Fruit fly (Drosophila melanogaster) whole organism, embryonic: ENCODE measurements around the gene Nepl12.

Source experiments
- B-H1 ChIP-seq: fragments of 200-800 bp; sonication (Bioruptor generic); IDR thresholded peaks from 3 replicates; pipeline ENCODE4 v1.3.6; 2022; ENCODE audit warnings: missing biosample characterization, missing genetic modification characterization
- BtbVII ChIP-seq: fragments of 200-800 bp; sonication (Bioruptor generic); optimal IDR thresholded peaks from 3 replicates; lab custom pipeline; 2017; ENCODE audit warnings: missing biosample characterization, mild to moderate bottlenecking, missing genetic modification characterization
- CG1024 ChIP-seq: fragments of 200-800 bp; sonication (Bioruptor generic); IDR thresholded peaks from 2 replicates; pipeline ENCODE4 v1.3.6; 2022; ENCODE audit warnings: missing biosample characterization, missing genetic modification characterization
- CG10462 ChIP-seq: fragments of 200-800 bp; sonication (Bioruptor generic); optimal IDR thresholded peaks from 2 replicates; lab custom pipeline; 2016; ENCODE audit warnings: missing biosample characterization, missing genetic modification characterization
- CG11695 ChIP-seq: fragments of 200-800 bp; sonication (Bioruptor generic); IDR thresholded peaks from 3 replicates; pipeline ENCODE4 v1.3.6; 2022; ENCODE audit warnings: missing biosample characterization, missing genetic modification characterization
- CG12659 ChIP-seq: fragments of 200-800 bp; sonication (Bioruptor generic); optimal IDR thresholded peaks from 3 replicates; lab custom pipeline; 2017; ENCODE audit warnings: mild to moderate bottlenecking, missing biosample characterization, missing genetic modification reagents, missing genetic modification characterization
- CG17802 ChIP-seq: fragments of 200-800 bp; sonication (Bioruptor generic); optimal IDR thresholded peaks from 2 replicates; lab custom pipeline; 2018; ENCODE audit warnings: missing biosample characterization, mild to moderate bottlenecking, missing genetic modification characterization, moderate library complexity
- CG17912 ChIP-seq: fragments of 200-800 bp; sonication (Bioruptor generic); optimal IDR thresholded peaks from 2 replicates; lab custom pipeline; 2018; ENCODE audit warnings: missing biosample characterization, mild to moderate bottlenecking, missing genetic modification characterization
- CG1792 ChIP-seq: fragments of 200-800 bp; sonication (Bioruptor generic); optimal IDR thresholded peaks from 2 replicates; lab custom pipeline; 2016; ENCODE audit warnings: missing biosample characterization, missing genetic modification characterization
- CG2678 ChIP-seq: fragments of 200-800 bp; sonication (Bioruptor generic); optimal IDR thresholded peaks from 3 replicates; lab custom pipeline; 2019; ENCODE audit warnings: missing biosample characterization, mild to moderate bottlenecking, missing genetic modification characterization, moderate library complexity
- CG30431 ChIP-seq: fragments of 200-800 bp; sonication (Bioruptor generic); optimal IDR thresholded peaks from 2 replicates; lab custom pipeline; 2017; ENCODE audit warnings: missing biosample characterization, missing genetic modification characterization
- CG4360 ChIP-seq: fragments of 200-800 bp; sonication (Bioruptor generic); IDR thresholded peaks from 2 replicates; pipeline ENCODE4 v1.3.6; 2022; ENCODE audit warnings: missing biosample characterization, missing genetic modification characterization
- CG6765 ChIP-seq: fragments of 200-800 bp; sonication (Bioruptor generic); optimal IDR thresholded peaks from 3 replicates; lab custom pipeline; 2017; ENCODE audit warnings: missing biosample characterization, mild to moderate bottlenecking, missing genetic modification characterization
- CG7928 ChIP-seq: fragments of 200-800 bp; sonication (Bioruptor generic); optimal IDR thresholded peaks from 2 replicates; lab custom pipeline; 2017; ENCODE audit warnings: missing biosample characterization, mild to moderate bottlenecking, missing genetic modification characterization
- CG9932 ChIP-seq: fragments of 200-800 bp; sonication (Bioruptor generic); IDR thresholded peaks from 2 replicates; pipeline ENCODE4 v1.3.6; 2022; ENCODE audit warnings: missing biosample characterization, missing genetic modification characterization
- Chrac-16 ChIP-seq: fragments of 200-800 bp; sonication (Bioruptor generic); optimal IDR thresholded peaks from 3 replicates; lab custom pipeline; 2016; ENCODE audit warnings: missing biosample characterization, missing genetic modification characterization
- Dfd ChIP-seq, 2 experiments: fragments of >200 bp; optimal IDR thresholded peaks; 2 replicates each; lab custom pipeline; 2017; ENCODE audit warnings: missing biosample characterization in 2 of 2, missing genetic modification characterization in 2 of 2
- Doc2 ChIP-seq: fragments of 200-800 bp; sonication (Bioruptor generic); IDR thresholded peaks from 2 replicates; pipeline ENCODE4 v1.3.6; 2022; ENCODE audit warnings: missing biosample characterization, missing genetic modification characterization
- E2f1 ChIP-seq: fragments of 200-800 bp; sonication (Bioruptor generic); IDR thresholded peaks from 2 replicates; pipeline ENCODE4 v1.3.6; 2022; ENCODE audit warnings: missing biosample characterization, missing genetic modification characterization
- Ets97D ChIP-seq: fragments of 200-800 bp; sonication (Bioruptor generic); optimal IDR thresholded peaks from 3 replicates; lab custom pipeline; 2016; ENCODE audit warnings: missing biosample characterization, missing genetic modification characterization
- Fer2 ChIP-seq: fragments of 200-800 bp; sonication (Bioruptor generic); optimal IDR thresholded peaks from 2 replicates; lab custom pipeline; 2018; ENCODE audit warnings: missing biosample characterization, mild to moderate bottlenecking, missing genetic modification characterization, moderate library complexity
- H2.0 ChIP-seq: fragments of 200-800 bp; sonication (Bioruptor generic); IDR thresholded peaks from 2 replicates; pipeline ENCODE4 v1.3.6; 2022; ENCODE audit warnings: missing biosample characterization, missing genetic modification characterization
- HHEX ChIP-seq: fragments of 200-800 bp; sonication (Bioruptor generic); optimal IDR thresholded peaks from 3 replicates; lab custom pipeline; 2017; ENCODE audit warnings: missing biosample characterization, mild to moderate bottlenecking, missing genetic modification characterization, missing genetic modification reagents
- HmgZ ChIP-seq: fragments of 200-800 bp; sonication (Bioruptor generic); optimal IDR thresholded peaks from 2 replicates; lab custom pipeline; 2018; ENCODE audit warnings: missing biosample characterization, mild to moderate bottlenecking, missing genetic modification characterization
- Hr78 ChIP-seq, 2 experiments: fragments of 200-800 bp in 1 of 2; fragments of >200 bp in 1 of 2; sonication (Bioruptor generic) in 1 of 2; optimal IDR thresholded peaks; 2 replicates each; lab custom pipeline; 2017 to 2019; ENCODE audit warnings: missing biosample characterization in 2 of 2, missing genetic modification characterization in 2 of 2, mild to moderate bottlenecking in 1 of 2, moderate library complexity in 1 of 2
- Lhr ChIP-seq: fragments of 200-800 bp; sonication (Bioruptor generic); optimal IDR thresholded peaks from 3 replicates; lab custom pipeline; 2017; ENCODE audit warnings: mild to moderate bottlenecking, missing biosample characterization, missing genetic modification reagents, missing genetic modification characterization
- Med ChIP-seq: fragments of 200-800 bp; sonication (Bioruptor generic); peaks from one replicate; lab custom pipeline; 2016; ENCODE audit warnings: missing biosample characterization, missing genetic modification characterization, mild to moderate bottlenecking, inconsistent platforms, moderate library complexity
- Poxn ChIP-seq: fragments of 200-800 bp; sonication (Bioruptor generic); IDR thresholded peaks from 2 replicates; pipeline ENCODE4 v1.3.6; 2022; ENCODE audit warnings: missing biosample characterization, missing genetic modification characterization
- Six4 ChIP-seq: fragments of 200-800 bp; sonication (Bioruptor generic); optimal IDR thresholded peaks from 2 replicates; lab custom pipeline; 2016; ENCODE audit warnings: missing biosample characterization, missing genetic modification characterization
- Ssrp ChIP-seq: fragments of 200-800 bp; sonication (Bioruptor generic); optimal IDR thresholded peaks from 2 replicates; lab custom pipeline; 2018; ENCODE audit warnings: missing biosample characterization, mild to moderate bottlenecking, missing genetic modification characterization, moderate library complexity
- amos ChIP-seq: fragments of 200-800 bp; sonication (Bioruptor generic); IDR thresholded peaks from 2 replicates; pipeline ENCODE4 v1.3.6; 2022; ENCODE audit warnings: missing biosample characterization, missing genetic modification characterization; ENCODE audit not compliant: partially characterized antibody
- ase ChIP-seq: fragments of 200-800 bp; sonication (Bioruptor generic); IDR thresholded peaks from 3 replicates; pipeline ENCODE4 v1.3.6; 2022; ENCODE audit warnings: missing biosample characterization, missing genetic modification characterization
- bab2 ChIP-seq: fragments of 200-800 bp; sonication (Bioruptor generic); optimal IDR thresholded peaks from 2 replicates; lab custom pipeline; 2016; ENCODE audit warnings: missing biosample characterization, missing genetic modification characterization
- bbx ChIP-seq: fragments of 200-800 bp; sonication (Bioruptor generic); IDR thresholded peaks from 2 replicates; pipeline ENCODE4 v1.3.6; 2022; ENCODE audit warnings: missing biosample characterization, missing genetic modification characterization; ENCODE audit not compliant: partially characterized antibody
- bowl ChIP-seq: fragments of 200-800 bp; sonication (Bioruptor generic); IDR thresholded peaks from 2 replicates; pipeline ENCODE4 v1.3.6; 2022; ENCODE audit warnings: missing biosample characterization, missing genetic modification characterization
- btn ChIP-seq: fragments of 200-800 bp; sonication (Bioruptor generic); optimal IDR thresholded peaks from 2 replicates; lab custom pipeline; 2016; ENCODE audit warnings: missing biosample characterization, missing genetic modification characterization
- cg ChIP-seq: fragments of 200-800 bp; sonication (Bioruptor generic); optimal IDR thresholded peaks from 3 replicates; lab custom pipeline; 2019; ENCODE audit warnings: missing biosample characterization, mild to moderate bottlenecking, missing genetic modification characterization, moderate library complexity
- chn ChIP-seq: fragments of 200-800 bp; sonication (Bioruptor generic); optimal IDR thresholded peaks from 2 replicates; lab custom pipeline; 2016; ENCODE audit warnings: missing biosample characterization, missing genetic modification characterization
- ems ChIP-seq: fragments of 200-800 bp; sonication (Bioruptor generic); optimal IDR thresholded peaks from 3 replicates; lab custom pipeline; 2016; ENCODE audit warnings: missing biosample characterization, missing genetic modification characterization
- klu ChIP-seq: fragments of 200-800 bp; sonication (Bioruptor generic); IDR thresholded peaks from 2 replicates; pipeline ENCODE4 v1.3.6; 2022; ENCODE audit warnings: missing biosample characterization, missing genetic modification characterization
- maf-S ChIP-seq: fragments of 200-800 bp; sonication (Bioruptor generic); optimal IDR thresholded peaks from 2 replicates; lab custom pipeline; 2016; ENCODE audit warnings: missing biosample characterization, missing genetic modification characterization
- mirr ChIP-seq: fragments of 200-800 bp; sonication (Bioruptor generic); optimal IDR thresholded peaks from 3 replicates; lab custom pipeline; 2018; ENCODE audit warnings: missing biosample characterization, mild to moderate bottlenecking, missing genetic modification characterization
- odd ChIP-seq: fragments of 200-800 bp; sonication (Bioruptor generic); optimal IDR thresholded peaks from 2 replicates; lab custom pipeline; 2017; ENCODE audit warnings: missing biosample characterization, mild to moderate bottlenecking, missing genetic modification characterization
- org-1 ChIP-seq: fragments of 200-800 bp; sonication (Bioruptor generic); optimal IDR thresholded peaks from 2 replicates; lab custom pipeline; 2017; ENCODE audit warnings: missing biosample characterization, missing genetic modification characterization
- schlank ChIP-seq: fragments of 200-800 bp; sonication (Bioruptor generic); optimal IDR thresholded peaks from 2 replicates; lab custom pipeline; 2018; ENCODE audit warnings: missing biosample characterization, mild to moderate bottlenecking, missing genetic modification characterization
- seq ChIP-seq: fragments of 200-800 bp; sonication (Bioruptor generic); IDR thresholded peaks from 2 replicates; pipeline ENCODE4 v1.3.6; 2022; ENCODE audit warnings: missing biosample characterization, missing genetic modification characterization
- shn ChIP-seq: fragments of 200-800 bp; sonication (Bioruptor generic); optimal IDR thresholded peaks from 3 replicates; lab custom pipeline; 2016; ENCODE audit warnings: missing biosample characterization, missing genetic modification characterization
- sna ChIP-seq: fragments of 200-800 bp; sonication (Bioruptor generic); IDR thresholded peaks from 2 replicates; pipeline ENCODE4 v1.3.6; 2022; ENCODE audit warnings: missing biosample characterization, missing genetic modification characterization; ENCODE audit not compliant: partially characterized antibody
- sqz ChIP-seq: fragments of 200-800 bp; sonication (Bioruptor generic); optimal IDR thresholded peaks from 3 replicates; lab custom pipeline; 2018; ENCODE audit warnings: missing biosample characterization, mild to moderate bottlenecking, missing genetic modification characterization
- sr ChIP-seq: fragments of 200-800 bp; sonication (Bioruptor generic); IDR thresholded peaks from 3 replicates; pipeline ENCODE4 v1.3.6; 2022; ENCODE audit warnings: missing biosample characterization, missing genetic modification characterization
- vvl ChIP-seq: fragments of 200-800 bp; sonication (Bioruptor generic); IDR thresholded peaks from 2 replicates; pipeline ENCODE4 v1.3.6; 2022; ENCODE audit warnings: missing biosample characterization, missing genetic modification characterization
- z ChIP-seq: fragments of 200-800 bp; sonication (Bioruptor generic); IDR thresholded peaks from 3 replicates; pipeline ENCODE4 v1.3.6; 2022; ENCODE audit warnings: missing biosample characterization, missing genetic modification characterization

Nepl12 gene

dm6 chr3R:9702567-9702966, 27.2 kb downstream of the Nepl12 start (continued):
- TF ChIP-seq maf-S (GFP tag; lab: Kevin White, UChicago): peak; percentile 78
- TF ChIP-seq CG11695 (GFP tag; lab: Robert Waterston, UW): no peak
- TF ChIP-seq CG1792 (GFP tag; lab: Kevin White, UChicago): peak; percentile 71
- peak; percentile 87 for TF ChIP-seq Six4
- no peak for TF ChIP-seq sr
- TF ChIP-seq Ssrp: peak; percentile 86
- no peak for TF ChIP-seq z (GFP tag; lab: Robert Waterston, UW)
- peak in 1 of 2 experiments; percentile 5 for TF ChIP-seq Hr78 (GFP tag; optimal IDR thresholded peaks at IDR 0.05; lab: Kevin White, UChicago)
- TF ChIP-seq E2f1: no peak
- peak; percentile 69 for TF ChIP-seq CG17802 (tag; lab: Kevin White, UChicago)
- peak; percentile 57 for TF ChIP-seq CG7928 (GFP tag; lab: Kevin White, UChicago)
- TF ChIP-seq CG1024: no peak
- TF ChIP-seq sqz: peak; percentile 89
- peak; percentile 85 for TF ChIP-seq CG6765
- no peak for TF ChIP-seq B-H1 (GFP tag; lab: Robert Waterston, UW)
- peak; percentile 51 for TF ChIP-seq Fer2 (tag; lab: Kevin White, UChicago)
- peak; percentile 57 for TF ChIP-seq Lhr (GFP tag; lab: Kevin White, UChicago)
- TF ChIP-seq Poxn: no peak
- peak; percentile 98 for TF ChIP-seq Med
- TF ChIP-seq odd (GFP tag; lab: Kevin White, UChicago): peak; percentile 89
- no peak for TF ChIP-seq sna (GFP tag; lab: Robert Waterston, UW)
- peak; percentile 82 for TF ChIP-seq shn
- TF ChIP-seq seq (GFP tag; lab: Robert Waterston, UW): no peak
- TF ChIP-seq HHEX (GFP tag; lab: Kevin White, UChicago): peak; percentile 88
- no peak for TF ChIP-seq klu (GFP tag; lab: Robert Waterston, UW)
- TF ChIP-seq bbx (GFP tag; lab: Robert Waterston, UW): no peak
- peak; percentile 73 for TF ChIP-seq mirr (GFP tag; lab: Kevin White, UChicago)
- no peak for TF ChIP-seq CG4360 (GFP tag; lab: Robert Waterston, UW)
- no peak for TF ChIP-seq Doc2 (GFP tag; lab: Robert Waterston, UW)
- TF ChIP-seq chn: peak; percentile 84
- TF ChIP-seq HmgZ (tag; lab: Kevin White, UChicago): peak; percentile 86
- TF ChIP-seq bowl: no peak
- TF ChIP-seq btn: peak; percentile 46
- TF ChIP-seq bab2 (GFP tag; lab: Kevin White, UChicago): peak; percentile 86
- no peak for TF ChIP-seq ase (GFP tag; lab: Robert Waterston, UW)
- no peak for TF ChIP-seq vvl (GFP tag; lab: Robert Waterston, UW)
- TF ChIP-seq amos (GFP tag; lab: Robert Waterston, UW): no peak
- peak; percentile 82 for TF ChIP-seq schlank
- peak; percentile 69 for TF ChIP-seq Ets97D
- TF ChIP-seq BtbVII (GFP tag; lab: Kevin White, UChicago): peak; percentile 92
- peak; percentile 84 for TF ChIP-seq org-1
- peak; percentile 72 for TF ChIP-seq CG30431
- TF ChIP-seq CG9932 (GFP tag; lab: Robert Waterston, UW): no peak
- no peak for TF ChIP-seq Dfd (GFP tag; optimal IDR thresholded peaks at IDR 0.05; lab: Kevin White, UChicago)
- peak; percentile 91 for TF ChIP-seq CG12659
- TF ChIP-seq CG2678 (tag; lab: Kevin White, UChicago): peak; percentile 93
- TF ChIP-seq H2.0: no peak
- TF ChIP-seq CG10462: peak; percentile 70
- peak; percentile 83 for TF ChIP-seq Chrac-16
- peak; percentile 85 for TF ChIP-seq ems (GFP tag; lab: Kevin White, UChicago)
- peak; percentile 7 for TF ChIP-seq cg (GFP tag; lab: Kevin White, UChicago)
- TF ChIP-seq CG17912 (GFP tag; lab: Kevin White, UChicago): no peak
